Worm (Caenorhabditis elegans) whole organism, L3 larva: Measurements from ENCODE around the gene K10C2.8.

Experiments
- ZK546.5 ChIP-seq: sonication (generic microtip); optimal IDR thresholded peaks from 2 replicates; lab custom pipeline; 2017; ENCODE audit warnings: missing biosample characterization, missing genetic modification characterization
- ama-1 ChIP-seq: fragments of 150-350 bp; optimal IDR thresholded peaks from 2 replicates; lab custom pipeline; 2018
- egl-27 ChIP-seq: sonication (generic microtip); optimal IDR thresholded peaks from 4 replicates; lab custom pipeline; 2017; ENCODE audit warnings: missing biosample characterization, missing genetic modification reagents, missing genetic modification characterization
- hmg-11 ChIP-seq: sonication (generic microtip); optimal IDR thresholded peaks from 2 replicates; lab custom pipeline; 2016; ENCODE audit warnings: missing genetic modification characterization, missing compliant biosample characterization
- mdl-1 ChIP-seq: fragments of 150-350 bp; optimal IDR thresholded peaks from 2 replicates; lab custom pipeline; 2014; ENCODE audit warnings: missing biosample characterization, missing genetic modification characterization
- nhr-11 ChIP-seq: fragments of 150-350 bp; optimal IDR thresholded peaks from 2 replicates; lab custom pipeline; 2014; ENCODE audit warnings: missing biosample characterization, missing genetic modification characterization
- nhr-23 ChIP-seq: fragments of 150-350 bp; optimal IDR thresholded peaks from 2 replicates; lab custom pipeline; 2014; ENCODE audit warnings: missing biosample characterization, missing genetic modification reagents, missing genetic modification characterization
- pha-4 ChIP-seq: fragments of 150-350 bp; optimal IDR thresholded peaks from 2 replicates; lab custom pipeline; 2014; ENCODE audit warnings: missing biosample characterization, missing genetic modification reagents, missing genetic modification characterization
- skn-1 ChIP-seq: fragments of 150-350 bp; optimal IDR thresholded peaks from 2 replicates; lab custom pipeline; 2014; ENCODE audit warnings: missing biosample characterization, missing genetic modification characterization
- tbx-2 ChIP-seq: sonication (generic microtip); optimal IDR thresholded peaks from 2 replicates; lab custom pipeline; 2016; ENCODE audit warnings: mild to moderate bottlenecking, missing genetic modification characterization, missing compliant biosample characterization
- unc-39 ChIP-seq: sonication (generic microtip); optimal IDR thresholded peaks from 4 replicates; lab custom pipeline; 2017; ENCODE audit warnings: missing biosample characterization, missing genetic modification characterization
- zag-1 ChIP-seq: fragments of 150-350 bp; optimal IDR thresholded peaks from 2 replicates; lab custom pipeline; 2014; ENCODE audit warnings: missing biosample characterization, missing genetic modification characterization

- no peak for TF ChIP-seq ama-1 (lab: Kevin White, UChicago)
- TF ChIP-seq ZK546.5 (tag; lab: Kevin White, UChicago), result no peak
- peak; percentile 67 for TF ChIP-seq nhr-23 (tag; lab: Kevin White, UChicago)
- no peak for TF ChIP-seq hmg-11 (tag; lab: Kevin White, UChicago)
- TF ChIP-seq tbx-2 (tag; lab: Kevin White, UChicago), result no peak
- TF ChIP-seq zag-1 (tag; lab: Kevin White, UChicago), result no peak
- TF ChIP-seq mdl-1 (tag; lab: Kevin White, UChicago), result peak; percentile 31
- TF ChIP-seq nhr-11 (tag; lab: Kevin White, UChicago), result no peak
- TF ChIP-seq skn-1 (tag; lab: Kevin White, UChicago), result peak; percentile 20
- TF ChIP-seq pha-4 (tag; lab: Kevin White, UChicago), result no peak
- no peak for TF ChIP-seq unc-39 (tag; lab: Kevin White, UChicago)
- TF ChIP-seq egl-27 (tag; lab: Kevin White, UChicago), result no peak
Measured at ce11 chrX:6448866-6449400, 11.5 kb upstream of the K10C2.8 start, which contains the start of gene fah-1.
